Fruit fly (Drosophila melanogaster): ENCODE results near the gene Sol1.

The Sol1 gene

dm6 chr3R:12408160-12408559 is 22.1 kb downstream of the Sol1 start, which contains the start of gene CG5196 (continued):
- peak; percentile 52 for TF ChIP-seq tna (GFP tag; IDR thresholded peaks at IDR 0.05; ENCODE audit: partially characterized antibody)
- no peak for TF ChIP-seq Rx (GFP tag; IDR thresholded peaks at IDR 0.05)
- TF ChIP-seq YL-1 (GFP tag; optimal IDR thresholded peaks at IDR 0.05), result peak; percentile 50
- TF ChIP-seq MBD-R2 (GFP tag; IDR thresholded peaks at IDR 0.05), result peak; percentile 95
- no peak for TF ChIP-seq toy (GFP tag; IDR thresholded peaks at IDR 0.05)
- no peak for TF ChIP-seq mam (GFP tag; optimal IDR thresholded peaks at IDR 0.05)
- peak; percentile 17 for TF ChIP-seq CG4820 (GFP tag; optimal IDR thresholded peaks at IDR 0.05)
- TF ChIP-seq Antp (GFP tag; optimal IDR thresholded peaks at IDR 0.05), result no peak
- TF ChIP-seq Trl (optimal IDR thresholded peaks at IDR 0.05), result no peak
- no peak for TF ChIP-seq Trl (GFP tag; optimal IDR thresholded peaks at IDR 0.05)
- peak; percentile 73 for TF ChIP-seq unc-4 (GFP tag; IDR thresholded peaks at IDR 0.05; ENCODE audit: partially characterized antibody)
- peak; percentile 87 for TF ChIP-seq E2f2 (GFP tag; IDR thresholded peaks at IDR 0.05)
- TF ChIP-seq CG12391 (tag; optimal IDR thresholded peaks at IDR 0.05), result peak; percentile 35
- peak; percentile 23 for TF ChIP-seq CG34376 (GFP tag; optimal IDR thresholded peaks at IDR 0.05)
- peak; percentile 4 for TF ChIP-seq Max (GFP tag; optimal IDR thresholded peaks at IDR 0.05)
- TF ChIP-seq CG6175 (GFP tag; IDR thresholded peaks at IDR 0.05), result no peak
- TF ChIP-seq CG4282 (GFP tag; optimal IDR thresholded peaks at IDR 0.05), result no peak
- TF ChIP-seq CG14860 (GFP tag; IDR thresholded peaks at IDR 0.05; ENCODE audit: partially characterized antibody), result peak; percentile 27; the same call in 2 of the 3 replicates
- TF ChIP-seq CG2889 (GFP tag; IDR thresholded peaks at IDR 0.05), result no peak
- peak; percentile 60 for TF ChIP-seq sna (GFP tag; IDR thresholded peaks at IDR 0.05; ENCODE audit: partially characterized antibody)
- peak; percentile 20 for TF ChIP-seq gsb-n (tag; optimal IDR thresholded peaks at IDR 0.05)
- TF ChIP-seq Sry-β (GFP tag; optimal IDR thresholded peaks at IDR 0.05), result peak; percentile 34
- peak; percentile 17; the same call in 1 of the 2 replicates for TF ChIP-seq hbn (GFP tag; IDR thresholded peaks at IDR 0.05; ENCODE audit: partially characterized antibody)
- peak; percentile 36 for TF ChIP-seq CG17829 (tag; optimal IDR thresholded peaks at IDR 0.05)
- no peak for TF ChIP-seq otp (GFP tag; IDR thresholded peaks at IDR 0.05)
- TF ChIP-seq Gsc (GFP tag; IDR thresholded peaks at IDR 0.05), result no peak
- TF ChIP-seq CG9727 (GFP tag; optimal IDR thresholded peaks at IDR 0.05), result no peak
- no peak for TF ChIP-seq CG11093 (GFP tag; IDR thresholded peaks at IDR 0.05)
- TF ChIP-seq Hmr (GFP tag; optimal IDR thresholded peaks at IDR 0.05), result peak; percentile 41
- TF ChIP-seq Fer2 (tag; optimal IDR thresholded peaks at IDR 0.05), result no peak
- TF ChIP-seq CG9817 (tag; optimal IDR thresholded peaks at IDR 0.05), result no peak
- no peak for TF ChIP-seq CG14965 (GFP tag; optimal IDR thresholded peaks at IDR 0.05; ENCODE audit: borderline replicate concordance)
- TF ChIP-seq D19A (tag; optimal IDR thresholded peaks at IDR 0.05), result peak; percentile 1
- TF ChIP-seq ap (GFP tag; IDR thresholded peaks at IDR 0.05), result no peak
- TF ChIP-seq HLH3B (GFP tag; IDR thresholded peaks at IDR 0.05), result no peak
- peak; percentile 84 for TF ChIP-seq CG13287 (GFP tag; IDR thresholded peaks at IDR 0.05; ENCODE audit: partially characterized antibody)
- TF ChIP-seq tup (GFP tag; optimal IDR thresholded peaks at IDR 0.05), result no peak
- TF ChIP-seq CG16813 (GFP tag; IDR thresholded peaks at IDR 0.05; ENCODE audit: partially characterized antibody), result peak; percentile 52; the same call in 2 of the 3 replicates
- peak; percentile 45; the same call in 1 of the 2 replicates for TF ChIP-seq CG16779 (GFP tag; IDR thresholded peaks at IDR 0.05)
- TF ChIP-seq CG6654 (GFP tag; optimal IDR thresholded peaks at IDR 0.05), result peak; percentile 95
- peak; percentile 13 for TF ChIP-seq Fer3 (tag; optimal IDR thresholded peaks at IDR 0.05)
- TF ChIP-seq Lpt (GFP tag; optimal IDR thresholded peaks at IDR 0.05), result no peak
- no peak for TF ChIP-seq bowl (GFP tag; IDR thresholded peaks at IDR 0.05)
- peak in 1 of 2 experiments; percentile 53 for TF ChIP-seq insv (GFP tag; optimal IDR thresholded peaks at IDR 0.05)
- 0 out of 2 replicates have a peak, but pooled peaks have one; percentile 25 for TF ChIP-seq stc (GFP tag; IDR thresholded peaks at IDR 0.05)
- no peak for TF ChIP-seq seq (GFP tag; IDR thresholded peaks at IDR 0.05)
- TF ChIP-seq Stat92E (GFP tag; optimal IDR thresholded peaks at IDR 0.05), result peak in 1 of 3 experiments; percentile 44
- peak; percentile 26 for TF ChIP-seq pb (GFP tag; optimal IDR thresholded peaks at IDR 0.05)
- TF ChIP-seq fu2 (GFP tag; optimal IDR thresholded peaks at IDR 0.05), result no peak
- peak; percentile 33 for TF ChIP-seq nerfin-1 (tag; optimal IDR thresholded peaks at IDR 0.05)

Measured in whole organism, embryonic.